Worm (Caenorhabditis elegans): ENCODE measurements around the gene srx-130.

- TF ChIP-seq lsy-2 (tag; optimal IDR thresholded peaks at IDR 0.05) (no peak), ceh-90 (tag; optimal IDR thresholded peaks at IDR 0.05) (no peak), nhr-12 (tag; optimal IDR thresholded peaks at IDR 0.05) (no peak)
Observed at ce11 chrV:13887358-13887757, 44.1 kb downstream of the srx-130 start, which contains the start of gene srsx-19.

Data from whole organism, L1 larva.